Fruit fly (Drosophila melanogaster): Measurements from ENCODE around the gene Npc2e.

Gene Npc2e

dm6 chr3R:10079267-10079987, 26.3 kb downstream of the Npc2e start (continued):
- TF ChIP-seq tgo (GFP tag; IDR thresholded peaks at IDR 0.05) (peak; percentile 30; the same call in 1 of the 3 replicates), CG7271 (tag; optimal IDR thresholded peaks at IDR 0.05) (no peak), CG6654 (GFP tag; optimal IDR thresholded peaks at IDR 0.05) (no peak), sug (tag; optimal IDR thresholded peaks at IDR 0.05) (no peak), Bteb2 (GFP tag; optimal IDR thresholded peaks at IDR 0.05) (no peak), aop (GFP tag; IDR thresholded peaks at IDR 0.05) (no peak), CG31224 (GFP tag; IDR thresholded peaks at IDR 0.05) (no peak), C15 (GFP tag; IDR thresholded peaks at IDR 0.05) (no peak), da (GFP tag; optimal IDR thresholded peaks at IDR 0.05) (no peak), CG8281 (tag; optimal IDR thresholded peaks at IDR 0.05) (no peak), Dad (GFP tag; optimal IDR thresholded peaks at IDR 0.05) (no peak), Dip2 (GFP tag; IDR thresholded peaks at IDR 0.05) (no peak), Rx (GFP tag; IDR thresholded peaks at IDR 0.05) (peak; percentile 14; the same call in 1 of the 2 replicates), Chrac-16 (GFP tag; optimal IDR thresholded peaks at IDR 0.05) (peak; percentile 11), Bdp1 (GFP tag; optimal IDR thresholded peaks at IDR 0.05) (no peak), peb (GFP tag; IDR thresholded peaks at IDR 0.05) (no peak), CG18599 (GFP tag; optimal IDR thresholded peaks at IDR 0.05) (no peak), Med (GFP tag) (peak; percentile 57), CG3847 (GFP tag; IDR thresholded peaks at IDR 0.05) (no peak), CG2199 (GFP tag; IDR thresholded peaks at IDR 0.05) (no peak), dmrt11E (tag; optimal IDR thresholded peaks at IDR 0.05) (peak; percentile 27), CTCF (GFP tag; optimal IDR thresholded peaks at IDR 0.05) (no peak), ken (GFP tag; IDR thresholded peaks at IDR 0.05) (peak; percentile 52; the same call in 1 of the 3 replicates), Mrtf (GFP tag; IDR thresholded peaks at IDR 0.05) (0 out of 3 replicates have a peak, but pooled peaks have one; percentile 29), CG10321 (GFP tag; IDR thresholded peaks at IDR 0.05) (peak; percentile 42; the same call in 1 of the 2 replicates), ash1 (GFP tag; optimal IDR thresholded peaks at IDR 0.05) (no peak), Rfx (GFP tag; IDR thresholded peaks at IDR 0.05) (no peak), Dp (GFP tag; optimal IDR thresholded peaks at IDR 0.05) (no peak), eyg (GFP tag; optimal IDR thresholded peaks at IDR 0.05) (no peak), CG7357 (GFP tag; IDR thresholded peaks at IDR 0.05) (no peak), hbn (GFP tag; IDR thresholded peaks at IDR 0.05; ENCODE audit: partially characterized antibody) (no peak), tap (tag; optimal IDR thresholded peaks at IDR 0.05) (peak; percentile 3), CG16863 (GFP tag; optimal IDR thresholded peaks at IDR 0.05) (peak; percentile 2), Dll (GFP tag; IDR thresholded peaks at IDR 0.05; ENCODE audit: partially characterized antibody) (no peak), HmgZ (tag; optimal IDR thresholded peaks at IDR 0.05) (no peak), ap (GFP tag; IDR thresholded peaks at IDR 0.05) (no peak), Nf-YA (GFP tag; IDR thresholded peaks at IDR 0.05) (no peak), Hr78 (GFP tag; optimal IDR thresholded peaks at IDR 0.05) (no peak), Hand (GFP tag; optimal IDR thresholded peaks at IDR 0.05) (no peak), Sox100B (GFP tag; optimal IDR thresholded peaks at IDR 0.05) (no peak), CG11093 (GFP tag; IDR thresholded peaks at IDR 0.05) (no peak), H15 (GFP tag; IDR thresholded peaks at IDR 0.05) (no peak), HLH3B (GFP tag; IDR thresholded peaks at IDR 0.05) (0 out of 2 replicates have a peak, but pooled peaks have one; percentile 40), Hr3 (GFP tag; optimal IDR thresholded peaks at IDR 0.05) (no peak), CG9932 (GFP tag; IDR thresholded peaks at IDR 0.05) (no peak), fd64A (GFP tag; optimal IDR thresholded peaks at IDR 0.05) (no peak), Fer1 (GFP tag; optimal IDR thresholded peaks at IDR 0.05) (no peak), tna (GFP tag; IDR thresholded peaks at IDR 0.05; ENCODE audit: partially characterized antibody) (no peak), CG12155 (GFP tag; optimal IDR thresholded peaks at IDR 0.05) (no peak), ATbp (GFP tag; optimal IDR thresholded peaks at IDR 0.05) (no peak), B-H1 (GFP tag; IDR thresholded peaks at IDR 0.05) (0 out of 3 replicates have a peak, but pooled peaks have one; percentile 12)
